Fruit fly (Drosophila melanogaster): ENCODE data around the gene CG8188.

DNA sequence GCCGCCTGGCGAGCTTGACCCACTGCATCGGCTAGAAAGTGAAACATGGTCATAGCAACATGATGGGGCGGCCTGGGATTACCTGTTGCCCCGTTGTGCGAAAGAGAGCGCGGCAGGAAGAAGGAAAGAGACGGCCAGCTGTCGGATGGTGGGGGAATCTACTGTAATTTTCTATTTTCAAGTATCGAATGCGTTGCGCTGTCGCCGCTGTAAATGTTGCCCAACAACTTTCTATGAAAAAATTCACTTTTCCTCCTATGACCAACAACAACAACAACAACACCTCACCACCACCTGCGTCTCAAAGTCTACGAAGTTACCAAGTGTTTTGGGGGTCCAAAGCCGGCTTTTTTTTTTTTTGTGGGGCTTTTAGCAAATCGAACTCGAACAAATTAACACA, 12.2 kb upstream of the CG8188 start:
- TF ChIP-seq jim (GFP tag; optimal IDR thresholded peaks at IDR 0.05) (no peak), pan (optimal IDR thresholded peaks at IDR 0.05) (no peak), N (GFP tag; optimal IDR thresholded peaks at IDR 0.05) (no peak), Abd-B (GFP tag; optimal IDR thresholded peaks at IDR 0.05) (no peak), usp (GFP tag; optimal IDR thresholded peaks at IDR 0.05) (no peak), Jra (GFP tag; optimal IDR thresholded peaks at IDR 0.05) (no peak), Vsx2 (GFP tag; optimal IDR thresholded peaks at IDR 0.05; ENCODE audit: partially characterized antibody) (no peak), psq (GFP tag; optimal IDR thresholded peaks at IDR 0.05) (no peak), Sp1 (GFP tag; optimal IDR thresholded peaks at IDR 0.05) (no peak)

Data from whole organism, wandering third instar larva.